Fruit fly (Drosophila melanogaster): ENCODE data around the gene CG31988.

- TF ChIP-seq psq (optimal IDR thresholded peaks at IDR 0.05) = no peak
- no peak for TF ChIP-seq insv (optimal IDR thresholded peaks at IDR 0.05)
- TF ChIP-seq ttk (optimal IDR thresholded peaks at IDR 0.05) = no peak
- no peak for TF ChIP-seq Myc (optimal IDR thresholded peaks at IDR 0.05)
These were observed 17.1 kb upstream of the CG31988 start for dm6 chr2L:21219640-21220085.
